Worm (Caenorhabditis elegans): ENCODE measurements around the gene ekl-6.

DNA sequence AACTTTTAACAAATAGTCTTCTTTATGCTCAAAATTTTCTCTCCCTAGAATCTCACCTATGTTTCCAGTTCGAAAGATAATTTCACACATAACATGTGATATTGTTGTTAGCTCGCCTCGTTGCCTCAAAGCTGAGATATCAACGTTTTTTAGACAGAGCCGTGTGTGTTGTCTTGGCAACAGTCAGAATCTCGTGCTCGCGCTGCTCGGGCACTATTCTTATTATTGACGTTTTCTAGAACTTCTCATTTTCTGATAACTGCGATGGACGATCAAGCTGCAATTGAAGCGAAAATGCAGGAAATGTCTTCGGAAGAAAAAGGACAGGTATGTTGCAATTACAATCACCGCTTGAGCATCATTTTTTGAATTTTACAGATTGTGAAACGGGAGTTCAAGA is 28.4 kb upstream of the ekl-6 start, which contains the start of gene xbx-3:
- TF ChIP-seq dao-5 (tag; optimal IDR thresholded peaks at IDR 0.05) = no peak
- TF ChIP-seq him-1 (tag; optimal IDR thresholded peaks at IDR 0.05) = no peak
- no peak for TF ChIP-seq W03F9.2 (tag; optimal IDR thresholded peaks at IDR 0.05)

Data from whole organism, L4/young adult.